Fruit fly (Drosophila melanogaster): ENCODE measurements around the gene Nha1.

Gene Nha1

DNA sequence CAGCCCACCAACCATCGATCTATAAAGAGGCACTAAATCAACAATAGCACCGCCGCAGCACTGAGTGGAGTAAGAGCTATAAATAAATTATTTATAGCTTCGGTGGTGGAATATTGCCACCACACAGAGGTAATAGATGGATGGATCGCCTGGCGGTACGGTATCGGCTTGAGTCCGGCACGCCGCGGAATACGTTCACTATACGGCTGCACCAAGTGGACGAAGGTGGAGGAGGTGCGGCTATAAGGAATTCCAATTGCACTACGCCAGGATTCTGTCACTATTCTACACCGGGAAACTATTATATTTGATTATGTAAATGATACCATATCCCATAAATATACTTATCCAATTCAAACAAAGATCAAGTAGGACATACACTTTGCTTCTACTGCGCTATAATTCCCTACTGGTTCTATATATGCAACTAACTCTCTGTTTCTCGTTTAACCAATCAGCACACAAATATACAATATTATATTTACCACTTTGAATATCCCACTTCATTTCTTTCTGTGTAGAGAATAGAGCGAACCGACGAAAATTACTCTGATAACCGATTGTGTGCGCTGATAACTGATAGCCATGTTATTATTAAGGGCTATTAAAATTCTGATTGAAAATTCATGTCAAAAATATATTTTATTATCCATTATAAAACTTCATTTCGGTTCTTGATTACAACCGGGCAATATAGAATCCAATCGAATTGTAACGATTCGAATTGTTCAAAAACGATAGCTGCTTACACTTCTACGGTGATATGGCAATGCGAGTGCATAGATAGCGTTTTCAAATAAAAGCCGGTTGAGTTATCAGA lies 50.7 kb downstream of the Nha1 start (continued):
- TF ChIP-seq ro (GFP tag; IDR thresholded peaks at IDR 0.05) (no peak), eyg (GFP tag; optimal IDR thresholded peaks at IDR 0.05) (no peak), CG5953 (GFP tag; IDR thresholded peaks at IDR 0.05) (no peak), CG8924 (tag; optimal IDR thresholded peaks at IDR 0.05) (peak; percentile 40), Pdp1 (GFP tag; optimal IDR thresholded peaks at IDR 0.05) (peak in 1 of 2 experiments; percentile 26), CG11696 (GFP tag; IDR thresholded peaks at IDR 0.05) (no peak), CG6175 (GFP tag; IDR thresholded peaks at IDR 0.05) (no peak), Gug (GFP tag; IDR thresholded peaks at IDR 0.05) (no peak; the same call in 3 of the 4 replicates), ara (GFP tag; IDR thresholded peaks at IDR 0.05) (no peak), CG8765 (GFP tag; IDR thresholded peaks at IDR 0.05) (no peak), CG12659 (GFP tag; optimal IDR thresholded peaks at IDR 0.05) (peak; percentile 15), CG4730 (GFP tag; IDR thresholded peaks at IDR 0.05) (no peak), mirr (GFP tag; optimal IDR thresholded peaks at IDR 0.05) (no peak), CG7357 (GFP tag; IDR thresholded peaks at IDR 0.05) (0 out of 3 replicates have a peak, but pooled peaks have one; percentile 27), CG7928 (GFP tag; optimal IDR thresholded peaks at IDR 0.05) (no peak), fd102C (GFP tag; optimal IDR thresholded peaks at IDR 0.05) (no peak), CG32772 (GFP tag; IDR thresholded peaks at IDR 0.05) (no peak), lola (GFP tag; optimal IDR thresholded peaks at IDR 0.05) (peak in 1 of 3 experiments; percentile 66), bab2 (GFP tag; optimal IDR thresholded peaks at IDR 0.05) (no peak), jumu (GFP tag; optimal IDR thresholded peaks at IDR 0.05) (no peak), D19B (GFP tag; optimal IDR thresholded peaks at IDR 0.05) (peak; percentile 12), Dip2 (GFP tag; IDR thresholded peaks at IDR 0.05) (no peak), ash1 (GFP tag; optimal IDR thresholded peaks at IDR 0.05) (no peak), Rfx (GFP tag; IDR thresholded peaks at IDR 0.05) (no peak; the same call in 1 of the 2 replicates), so (GFP tag; IDR thresholded peaks at IDR 0.05) (0 out of 3 replicates have a peak, but pooled peaks have one; percentile 20), trh (GFP tag; optimal IDR thresholded peaks at IDR 0.05) (no peak), trem (tag; optimal IDR thresholded peaks at IDR 0.05) (peak; percentile 49), Med (GFP tag) (peak; percentile 28), CG32532 (GFP tag; IDR thresholded peaks at IDR 0.05) (no peak), dan (GFP tag; IDR thresholded peaks at IDR 0.05) (no peak), pho (GFP tag; optimal IDR thresholded peaks at IDR 0.05) (no peak), Ssrp (tag; optimal IDR thresholded peaks at IDR 0.05) (peak; percentile 26), fru (optimal IDR thresholded peaks at IDR 0.05) (no peak), ssp (GFP tag; IDR thresholded peaks at IDR 0.05) (no peak), CG4360 (GFP tag; IDR thresholded peaks at IDR 0.05) (no peak), tup (GFP tag; optimal IDR thresholded peaks at IDR 0.05) (no peak), tna (GFP tag; IDR thresholded peaks at IDR 0.05; ENCODE audit: partially characterized antibody) (no peak), ase (GFP tag; IDR thresholded peaks at IDR 0.05) (no peak), CG4820 (GFP tag; optimal IDR thresholded peaks at IDR 0.05) (peak; percentile 27), Atf6 (GFP tag; IDR thresholded peaks at IDR 0.05) (no peak), CG10366 (GFP tag; IDR thresholded peaks at IDR 0.05) (no peak; the same call in 1 of the 2 replicates), dmrt99B (tag; optimal IDR thresholded peaks at IDR 0.05) (peak; percentile 24), CG2120 (GFP tag; optimal IDR thresholded peaks at IDR 0.05) (peak; percentile 52), lov (optimal IDR thresholded peaks at IDR 0.05) (no peak), lov (GFP tag; IDR thresholded peaks at IDR 0.05) (no peak), CG14050 (GFP tag; IDR thresholded peaks at IDR 0.05) (no peak), odd (GFP tag; optimal IDR thresholded peaks at IDR 0.05) (no peak), Ptx1 (GFP tag; IDR thresholded peaks at IDR 0.05) (peak; percentile 29; the same call in 1 of the 2 replicates), CG9817 (tag; optimal IDR thresholded peaks at IDR 0.05) (peak; percentile 9), ham (GFP tag; IDR thresholded peaks at IDR 0.05) (no peak), CG13424 (tag; optimal IDR thresholded peaks at IDR 0.05) (peak; percentile 39)
